Fruit fly (Drosophila melanogaster): ENCODE results near the gene BBS8.

The BBS8 gene

dm6 chr2L:441927-442691 lies 19.4 kb downstream of the BBS8 start (continued):
- TF ChIP-seq CG4617 (GFP tag; optimal IDR thresholded peaks at IDR 0.05; ENCODE audit: borderline replicate concordance): no peak
- peak; percentile 73 for TF ChIP-seq cato (GFP tag; optimal IDR thresholded peaks at IDR 0.05; ENCODE audit: borderline replicate concordance)
- peak; percentile 88 to 89 for TF ChIP-seq bsh (GFP tag; optimal IDR thresholded peaks at IDR 0.05)
- TF ChIP-seq nau (GFP tag; optimal IDR thresholded peaks at IDR 0.05): no peak
- TF ChIP-seq slp2 (GFP tag; optimal IDR thresholded peaks at IDR 0.05): peak; percentile 83
- no peak for TF ChIP-seq CG14860 (GFP tag; IDR thresholded peaks at IDR 0.05; ENCODE audit: partially characterized antibody)
- TF ChIP-seq eve (GFP tag; optimal IDR thresholded peaks at IDR 0.05): no peak
- no peak for TF ChIP-seq CG16813 (GFP tag; IDR thresholded peaks at IDR 0.05; ENCODE audit: partially characterized antibody)
- peak; percentile 28; the same call in 1 of the 2 replicates for TF ChIP-seq CG43689 (GFP tag; IDR thresholded peaks at IDR 0.05)
- TF ChIP-seq CG4730 (GFP tag; IDR thresholded peaks at IDR 0.05): peak; percentile 58
- no peak for TF ChIP-seq CG42726 (GFP tag; IDR thresholded peaks at IDR 0.05; ENCODE audit: partially characterized antibody)
- no peak for TF ChIP-seq CG10274 (GFP tag; optimal IDR thresholded peaks at IDR 0.05)
- peak; percentile 83 for TF ChIP-seq trem (tag; optimal IDR thresholded peaks at IDR 0.05)
- peak; percentile 89 for TF ChIP-seq Antp (GFP tag; optimal IDR thresholded peaks at IDR 0.05)
- TF ChIP-seq Dad (GFP tag; optimal IDR thresholded peaks at IDR 0.05): peak; percentile 67
- TF ChIP-seq CG9437 (GFP tag; optimal IDR thresholded peaks at IDR 0.05): peak; percentile 38
- TF ChIP-seq CoRest (tag; optimal IDR thresholded peaks at IDR 0.05): peak; percentile 76
- no peak for TF ChIP-seq ham (GFP tag; IDR thresholded peaks at IDR 0.05)
- TF ChIP-seq CG17612 (GFP tag; IDR thresholded peaks at IDR 0.05): 0 out of 2 replicates have a peak, but pooled peaks have one; percentile 23
- TF ChIP-seq unc-4 (GFP tag; IDR thresholded peaks at IDR 0.05; ENCODE audit: partially characterized antibody): no peak
- TF ChIP-seq fu2 (GFP tag; optimal IDR thresholded peaks at IDR 0.05): peak; percentile 58
- TF ChIP-seq NK7.1 (GFP tag; optimal IDR thresholded peaks at IDR 0.05): peak; percentile 44
- peak; percentile 78; the same call in 1 of the 2 replicates for TF ChIP-seq chm (GFP tag; IDR thresholded peaks at IDR 0.05)
- no peak for TF ChIP-seq Abd-B (GFP tag; optimal IDR thresholded peaks at IDR 0.05)
- TF ChIP-seq Rx (GFP tag; IDR thresholded peaks at IDR 0.05): peak; percentile 88
- TF ChIP-seq CG12104 (GFP tag; optimal IDR thresholded peaks at IDR 0.05): peak; percentile 32
- peak; percentile 44 for TF ChIP-seq cwo (GFP tag; optimal IDR thresholded peaks at IDR 0.05)
- TF ChIP-seq Bteb2 (GFP tag; optimal IDR thresholded peaks at IDR 0.05): no peak
- peak; percentile 36 for TF ChIP-seq CG12744 (GFP tag; optimal IDR thresholded peaks at IDR 0.05)
- peak; percentile 58 for TF ChIP-seq klu (GFP tag; IDR thresholded peaks at IDR 0.05)
- TF ChIP-seq zfh2 (GFP tag; optimal IDR thresholded peaks at IDR 0.05): no peak
- TF ChIP-seq NC2α (GFP tag; optimal IDR thresholded peaks at IDR 0.05): peak; percentile 49
- peak; percentile 80 for TF ChIP-seq Mes4 (GFP tag; optimal IDR thresholded peaks at IDR 0.05)
- TF ChIP-seq CG11695 (GFP tag; IDR thresholded peaks at IDR 0.05): peak; percentile 53; the same call in 1 of the 3 replicates
- peak; percentile 64 for TF ChIP-seq CG12659 (GFP tag; optimal IDR thresholded peaks at IDR 0.05)
- TF ChIP-seq CG10147 (GFP tag; optimal IDR thresholded peaks at IDR 0.05): no peak
- TF ChIP-seq sd (tag; optimal IDR thresholded peaks at IDR 0.05): peak; percentile 98
- TF ChIP-seq Hand (GFP tag; optimal IDR thresholded peaks at IDR 0.05): no peak
- peak; percentile 37 for TF ChIP-seq Meics (GFP tag; optimal IDR thresholded peaks at IDR 0.05)
- TF ChIP-seq bab2 (GFP tag; optimal IDR thresholded peaks at IDR 0.05): peak; percentile 78
- peak; percentile 75 for TF ChIP-seq Lim3 (GFP tag; IDR thresholded peaks at IDR 0.05)
- peak; percentile 80 for TF ChIP-seq CG7786 (GFP tag; optimal IDR thresholded peaks at IDR 0.05)
- TF ChIP-seq crol (GFP tag; IDR thresholded peaks at IDR 0.05): peak; percentile 77
- no peak for TF ChIP-seq CG4854 (GFP tag; optimal IDR thresholded peaks at IDR 0.05)
- no peak for TF ChIP-seq CG17568 (GFP tag; optimal IDR thresholded peaks at IDR 0.05)
- TF ChIP-seq ind (GFP tag; optimal IDR thresholded peaks at IDR 0.05): peak; percentile 76
- TF ChIP-seq CHES-1-like (GFP tag; optimal IDR thresholded peaks at IDR 0.05): peak; percentile 78
- peak; percentile 40 for TF ChIP-seq HLH54F (GFP tag; optimal IDR thresholded peaks at IDR 0.05)
- TF ChIP-seq Hr39 (optimal IDR thresholded peaks at IDR 0.05): no peak
